Worm (Caenorhabditis elegans) whole organism, young adult: Measurements from ENCODE around the gene F42H10.2.

Experiments used
- B0336.3 ChIP-seq: fragments of 200-800 bp; sonication (Bioruptor generic); IDR thresholded peaks from 2 replicates; pipeline ENCODE4 v1.3.6; 2022; ENCODE audit warnings: missing genetic modification characterization, missing compliant biosample characterization
- D2030.7 ChIP-seq: fragments of 200-800 bp; sonication (Bioruptor generic); IDR thresholded peaks from 2 replicates; pipeline ENCODE4 v1.3.6; 2022; ENCODE audit warnings: missing genetic modification reagents, missing genetic modification characterization, missing compliant biosample characterization
- F33H1.4 ChIP-seq: fragments of 200-800 bp; sonication (Bioruptor generic); IDR thresholded peaks from 2 replicates; pipeline ENCODE4 v1.3.6; 2022; ENCODE audit warnings: missing genetic modification reagents, missing genetic modification characterization, missing compliant biosample characterization
- F52B5.7 ChIP-seq: sonication (generic microtip); optimal IDR thresholded peaks from 2 replicates; lab custom pipeline; 2016; ENCODE audit warnings: mild to moderate bottlenecking, missing genetic modification characterization, missing compliant biosample characterization
- F57A8.1 ChIP-seq: fragments of 200-800 bp; sonication (Bioruptor generic); optimal IDR thresholded peaks from 2 replicates; lab custom pipeline; 2018; ENCODE audit warnings: mild to moderate bottlenecking, missing genetic modification characterization, moderate library complexity, missing compliant biosample characterization
- Y53F4B.3 ChIP-seq: fragments of 200-800 bp; sonication (Bioruptor generic); IDR thresholded peaks from 2 replicates; pipeline ENCODE4 v1.3.6; 2022; ENCODE audit warnings: missing genetic modification reagents, missing genetic modification characterization, missing compliant biosample characterization
- Y67H2A.10 ChIP-seq: fragments of 200-800 bp; sonication (Bioruptor generic); conservative IDR thresholded peaks from 2 replicates; pipeline ENCODE4 v1.3.6; 2022; ENCODE audit warnings: missing genetic modification reagents, missing genetic modification characterization, missing compliant biosample characterization
- ama-1 ChIP-seq, 3 experiments: fragments of 150-350 bp in 1 of 3; sonication (generic microtip) in 2 of 3; optimal IDR thresholded peaks; 2 replicates each; lab custom pipeline; 2014 to 2018; ENCODE audit warnings: missing biosample characterization in 2 of 3, missing genetic modification characterization in 2 of 3, missing genetic modification reagents in 2 of 3
- aptf-3 ChIP-seq: fragments of 200-800 bp; sonication (Bioruptor generic); IDR thresholded peaks from 2 replicates; pipeline ENCODE4 v1.3.6; 2022; ENCODE audit warnings: missing genetic modification characterization, missing compliant biosample characterization
- attf-3 ChIP-seq: fragments of 200-800 bp; sonication (Bioruptor generic); conservative IDR thresholded peaks from 2 replicates; pipeline ENCODE4 v1.3.6; 2022; ENCODE audit warnings: missing genetic modification reagents, missing genetic modification characterization, missing compliant biosample characterization
- cebp-1 ChIP-seq, 2 experiments: fragments of 200-800 bp in 1 of 2; sonication (Bioruptor generic) in 1 of 2; sonication (generic microtip) in 1 of 2; IDR thresholded peaks in 1 of 2; optimal IDR thresholded peaks in 1 of 2; 2 replicates each; pipeline versions ENCODE4 v1.3.6 to Lab custom; 2017 to 2022; ENCODE audit warnings: missing compliant biosample characterization in 2 of 2, missing genetic modification characterization in 2 of 2, mild to moderate bottlenecking in 1 of 2, missing genetic modification reagents in 1 of 2, moderate library complexity in 1 of 2
- ceh-27 ChIP-seq: fragments of 200-800 bp; sonication (Bioruptor generic); optimal IDR thresholded peaks from 2 replicates; lab custom pipeline; 2018; ENCODE audit warnings: mild to moderate bottlenecking, missing genetic modification characterization, moderate library complexity, missing compliant biosample characterization
- ceh-58 ChIP-seq: fragments of 200-800 bp; sonication (Bioruptor generic); IDR thresholded peaks from 2 replicates; pipeline ENCODE4 v1.3.6; 2022; ENCODE audit warnings: missing genetic modification characterization, missing compliant biosample characterization
- ceh-79 ChIP-seq: sonication (generic microtip); optimal IDR thresholded peaks from 2 replicates; lab custom pipeline; 2017; ENCODE audit warnings: mild to moderate bottlenecking, missing genetic modification characterization, missing compliant biosample characterization
- ceh-91 ChIP-seq: fragments of 200-800 bp; sonication (Bioruptor generic); IDR thresholded peaks from 2 replicates; pipeline ENCODE4 v1.3.6; 2022; ENCODE audit warnings: missing genetic modification reagents, missing genetic modification characterization, missing compliant biosample characterization
- chd-7 ChIP-seq: sonication (generic microtip); optimal IDR thresholded peaks from 2 replicates; lab custom pipeline; 2016; ENCODE audit warnings: mild to moderate bottlenecking, missing genetic modification characterization, moderate library complexity, missing compliant biosample characterization
- die-1 ChIP-seq: sonication (generic microtip); optimal IDR thresholded peaks from 2 replicates; lab custom pipeline; 2016; ENCODE audit warnings: missing genotype, mild to moderate bottlenecking, missing genetic modification characterization, missing compliant biosample characterization
- egl-44 ChIP-seq: fragments of 200-800 bp; sonication (Bioruptor generic); IDR thresholded peaks from 2 replicates; pipeline ENCODE4 v1.3.6; 2022; ENCODE audit warnings: missing genetic modification reagents, missing genetic modification characterization, missing compliant biosample characterization
- ekl-4 ChIP-seq: fragments of 200-800 bp; sonication (Bioruptor generic); IDR thresholded peaks from 2 replicates; pipeline ENCODE4 v1.3.6; 2022; ENCODE audit warnings: missing genetic modification reagents, missing genetic modification characterization, missing compliant biosample characterization
- hlh-12 ChIP-seq: sonication (generic microtip); optimal IDR thresholded peaks from 2 replicates; lab custom pipeline; 2016; ENCODE audit warnings: missing genetic modification characterization, missing compliant biosample characterization
- hsf-1 ChIP-seq: fragments of 200-800 bp; sonication (Bioruptor generic); IDR thresholded peaks from 2 replicates; pipeline ENCODE4 v1.3.6; 2022; ENCODE audit warnings: missing genetic modification reagents, missing genetic modification characterization, missing compliant biosample characterization
- lin-40 ChIP-seq: sonication (generic microtip); optimal IDR thresholded peaks from 2 replicates; lab custom pipeline; 2016; ENCODE audit warnings: missing genetic modification characterization, mild to moderate bottlenecking, missing compliant biosample characterization, missing genotype, missing genetic modification reagents
- lin-54 ChIP-seq: fragments of 200-800 bp; sonication (Bioruptor generic); optimal IDR thresholded peaks from 2 replicates; lab custom pipeline; 2018; ENCODE audit warnings: mild to moderate bottlenecking, missing genetic modification characterization, missing compliant biosample characterization
- lsy-27 ChIP-seq: sonication (generic microtip); optimal IDR thresholded peaks from 2 replicates; lab custom pipeline; 2017; ENCODE audit warnings: missing genetic modification characterization, mild to moderate bottlenecking, missing compliant biosample characterization, antibody characterized with exemption, missing genotype, borderline replicate concordance; ENCODE audit not compliant: insufficient read depth
- madf-3 ChIP-seq: fragments of 200-800 bp; sonication (Bioruptor generic); IDR thresholded peaks from 2 replicates; pipeline ENCODE4 v1.3.6; 2022; ENCODE audit warnings: missing genetic modification reagents, missing genetic modification characterization, missing compliant biosample characterization
- mcd-1 ChIP-seq: fragments of 200-800 bp; sonication (Bioruptor generic); IDR thresholded peaks from 2 replicates; pipeline ENCODE4 v1.3.6; 2022; ENCODE audit warnings: missing genetic modification reagents, missing genetic modification characterization, missing compliant biosample characterization
- nfya-2 ChIP-seq: fragments of 200-800 bp; sonication (Bioruptor generic); IDR thresholded peaks from 2 replicates; pipeline ENCODE4 v1.3.6; 2022; ENCODE audit warnings: missing genetic modification reagents, missing genetic modification characterization, missing compliant biosample characterization
- nfyb-1 ChIP-seq: fragments of 200-800 bp; sonication (Bioruptor generic); IDR thresholded peaks from 2 replicates; pipeline ENCODE4 v1.3.6; 2022; ENCODE audit warnings: missing genetic modification reagents, missing genetic modification characterization, missing compliant biosample characterization
- nhr-120 ChIP-seq: fragments of 200-800 bp; sonication (Bioruptor generic); IDR thresholded peaks from 2 replicates; pipeline ENCODE4 v1.3.6; 2022; ENCODE audit warnings: missing genetic modification characterization, missing compliant biosample characterization
- nhr-90 ChIP-seq: sonication (generic microtip); optimal IDR thresholded peaks from 2 replicates; lab custom pipeline; 2016; ENCODE audit warnings: missing genotype, mild to moderate bottlenecking, missing genetic modification characterization, missing compliant biosample characterization
- pbrm-1 ChIP-seq: fragments of 200-800 bp; sonication (Bioruptor generic); IDR thresholded peaks from 2 replicates; pipeline ENCODE4 v1.3.6; 2022; ENCODE audit warnings: missing genetic modification reagents, missing genetic modification characterization, missing compliant biosample characterization
- pha-4 ChIP-seq: fragments of 150-350 bp; sonication (generic microtip); optimal IDR thresholded peaks from 2 replicates; lab custom pipeline; 2014; ENCODE audit warnings: missing biosample characterization, missing genetic modification reagents, missing genetic modification characterization
- sdz-38 ChIP-seq: sonication (generic microtip); optimal IDR thresholded peaks from 2 replicates; lab custom pipeline; 2016; ENCODE audit warnings: missing genotype, missing genetic modification characterization, missing compliant biosample characterization
- sea-2 ChIP-seq: fragments of 200-800 bp; sonication (Bioruptor generic); IDR thresholded peaks from 2 replicates; pipeline ENCODE4 v1.3.6; 2022; ENCODE audit warnings: missing genetic modification characterization, missing compliant biosample characterization
- snpc-1.1 ChIP-seq: sonication (generic microtip); optimal IDR thresholded peaks from 2 replicates; lab custom pipeline; 2017; ENCODE audit warnings: missing genetic modification characterization, mild to moderate bottlenecking, missing compliant biosample characterization, antibody characterized with exemption, moderate library complexity, missing genotype, missing genetic modification reagents; ENCODE audit not compliant: insufficient read depth
- tbp1 ChIP-seq: fragments of 200-800 bp; sonication (Bioruptor generic); optimal IDR thresholded peaks from 2 replicates; lab custom pipeline; 2018; ENCODE audit warnings: mild to moderate bottlenecking, missing genetic modification characterization, missing compliant biosample characterization
- tlf-1 ChIP-seq: fragments of 200-800 bp; sonication (Bioruptor generic); optimal IDR thresholded peaks from 2 replicates; lab custom pipeline; 2018; ENCODE audit warnings: mild to moderate bottlenecking, missing genetic modification characterization, missing compliant biosample characterization
- xnd-1 ChIP-seq: sonication (generic microtip); optimal IDR thresholded peaks from 2 replicates; lab custom pipeline; 2016; ENCODE audit warnings: missing genotype, missing genetic modification reagents, missing genetic modification characterization, missing compliant biosample characterization
- zfh-2 ChIP-seq: fragments of 200-800 bp; sonication (Bioruptor generic); conservative IDR thresholded peaks from 2 replicates; pipeline ENCODE4 v1.3.6; 2022; ENCODE audit warnings: missing genetic modification reagents, missing genetic modification characterization, missing compliant biosample characterization
- zim-3 ChIP-seq: sonication (generic microtip); optimal IDR thresholded peaks from 2 replicates; lab custom pipeline; 2017; ENCODE audit warnings: mild to moderate bottlenecking, missing genetic modification characterization, moderate library complexity, missing compliant biosample characterization
- ztf-6 ChIP-seq: fragments of 200-800 bp; sonication (Bioruptor generic); IDR thresholded peaks from 2 replicates; pipeline ENCODE4 v1.3.6; 2022; ENCODE audit warnings: missing genetic modification reagents, missing genetic modification characterization, missing compliant biosample characterization

The F42H10.2 gene

ce11 chrIII:8490254-8490653 lies at the start of gene F42H10.2, which contains the start of gene ess-2:
TSS of gene F42H10.2 (plus strand) at chrIII:8490620.
TSS of gene ess-2 (minus strand) at chrIII:8490352.
- TF ChIP-seq zfh-2 (GFP tag; lab: Robert Waterston, UW) (no peak), mcd-1 (no peak), lin-40 (tag; lab: Kevin White, UChicago) (no peak), zim-3 (tag; lab: Kevin White, UChicago) (no peak), xnd-1 (no peak), cebp-1 (GFP tag; IDR thresholded peaks at IDR 0.05; lab: Robert Waterston, UW) (peak; percentile 89), cebp-1 (tag; optimal IDR thresholded peaks at IDR 0.05; lab: Kevin White, UChicago) (peak; percentile 95), B0336.3 (GFP tag; lab: Robert Waterston, UW) (no peak), attf-3 (GFP tag; lab: Robert Waterston, UW) (peak; percentile 92)

ce11 chrIII:8441298-8441697 lies 49.1 kb upstream of the F42H10.2 start:
- TF ChIP-seq F33H1.4 (GFP tag; lab: Robert Waterston, UW) (peak; percentile 79), ceh-91 (0 out of 2 replicates have a peak, but pooled peaks have one; percentile 28), mcd-1 (peak; percentile 44; the same call in 1 of the 2 replicates), D2030.7 (GFP tag; lab: Robert Waterston, UW) (peak; percentile 32; the same call in 1 of the 2 replicates), lin-54 (GFP tag; lab: Kevin White, UChicago) (peak; percentile 15)

ce11 chrIII:8442420-8442819 lies 48.0 kb upstream of the F42H10.2 start:
- TF ChIP-seq hsf-1 (GFP tag; lab: Robert Waterston, UW): peak; percentile 90
- TF ChIP-seq, all 124 proteins: peak for 1; not testable (repeated sequence) for 123

ce11 chrIII:8443557-8444131 lies 46.8 kb upstream of the F42H10.2 start, which contains the start of gene ufbp-1:
TSS of gene ufbp-1 (minus strand) at chrIII:8443607.
- TF ChIP-seq lsy-27 (tag; lab: Kevin White, UChicago): no peak
- peak; percentile 93 for TF ChIP-seq nfyb-1
- peak; percentile 91 for TF ChIP-seq chd-7 (tag; lab: Kevin White, UChicago)
- TF ChIP-seq pha-4 (tag; lab: Kevin White, UChicago): no peak
- peak; percentile 88 for TF ChIP-seq ekl-4 (GFP tag; lab: Robert Waterston, UW)
- no peak for TF ChIP-seq Y53F4B.3 (GFP tag; lab: Robert Waterston, UW)
- peak; percentile 82 for TF ChIP-seq F52B5.7 (tag; lab: Kevin White, UChicago)
- TF ChIP-seq nhr-90 (tag; lab: Kevin White, UChicago): no peak
- peak; percentile 67 for TF ChIP-seq ceh-27 (GFP tag; lab: Kevin White, UChicago)
- peak; percentile 93 for TF ChIP-seq zim-3 (tag; lab: Kevin White, UChicago)
- no peak for TF ChIP-seq nhr-120 (GFP tag; lab: Robert Waterston, UW)
- TF ChIP-seq F57A8.1 (GFP tag; lab: Kevin White, UChicago): no peak
- TF ChIP-seq hlh-12 (tag; lab: Kevin White, UChicago): no peak
- TF ChIP-seq snpc-1.1 (tag; lab: Kevin White, UChicago): no peak
- TF ChIP-seq egl-44 (GFP tag; lab: Robert Waterston, UW): peak; percentile 80
- TF ChIP-seq sdz-38 (tag; lab: Kevin White, UChicago): no peak
- no peak for TF ChIP-seq sea-2 (GFP tag; lab: Robert Waterston, UW)
- 0 out of 2 replicates have a peak, but pooled peaks have one; percentile 57 for TF ChIP-seq nfya-2 (GFP tag; lab: Robert Waterston, UW)
- TF ChIP-seq xnd-1: no peak
- peak; percentile 33; the same call in 1 of the 2 replicates for TF ChIP-seq madf-3 (GFP tag; lab: Robert Waterston, UW)
- TF ChIP-seq die-1 (tag; lab: Kevin White, UChicago): no peak
- TF ChIP-seq tbp1 (GFP tag; lab: Kevin White, UChicago): peak; percentile 70
- TF ChIP-seq ama-1 (optimal IDR thresholded peaks at IDR 0.05; lab: Kevin White, UChicago): peak; percentile 87
- TF ChIP-seq ama-1 (GFP tag; optimal IDR thresholded peaks at IDR 0.05; lab: Kevin White, UChicago): peak; percentile 72 to 82
- TF ChIP-seq tlf-1: peak; percentile 94
- TF ChIP-seq attf-3 (GFP tag; lab: Robert Waterston, UW): no peak
- no peak for TF ChIP-seq Y67H2A.10 (GFP tag; lab: Robert Waterston, UW)
- no peak for TF ChIP-seq ztf-6
- TF ChIP-seq ceh-58 (GFP tag; lab: Robert Waterston, UW): 0 out of 2 replicates have a peak, but pooled peaks have one; percentile 23
- TF ChIP-seq aptf-3 (GFP tag; lab: Robert Waterston, UW): no peak
- TF ChIP-seq pbrm-1: peak; percentile 85
- peak; percentile 96 for TF ChIP-seq ceh-79
